Fruit fly (Drosophila melanogaster) whole organism, embryonic: ENCODE measurements around the gene Ac13E.

Experiments used
- Atf6 ChIP-seq: fragments of 200-800 bp; sonication (Bioruptor generic); IDR thresholded peaks from 2 replicates; pipeline ENCODE4 v1.3.6; 2022; ENCODE audit warnings: missing biosample characterization, missing genetic modification characterization
- Awh ChIP-seq: fragments of 200-800 bp; sonication (Bioruptor generic); IDR thresholded peaks from 2 replicates; pipeline ENCODE4, ENCODE4 v1.3.6; 2022; ENCODE audit warnings: missing biosample characterization, missing genetic modification characterization
- B-H1 ChIP-seq: fragments of 200-800 bp; sonication (Bioruptor generic); IDR thresholded peaks from 3 replicates; pipeline ENCODE4 v1.3.6; 2022; ENCODE audit warnings: missing biosample characterization, missing genetic modification characterization
- BEAF-32 ChIP-seq: fragments of 200-800 bp; sonication (Bioruptor generic); optimal IDR thresholded peaks from 3 replicates; lab custom pipeline; 2017; ENCODE audit warnings: missing biosample characterization, missing genetic modification characterization, mild to moderate bottlenecking, moderate library complexity, missing genetic modification reagents
- Blimp-1 ChIP-seq: fragments of 200-800 bp; sonication (Bioruptor generic); optimal IDR thresholded peaks from 3 replicates; lab custom pipeline; 2018; ENCODE audit warnings: missing biosample characterization, missing genetic modification characterization, mild to moderate bottlenecking, moderate library complexity, missing genetic modification reagents
- BtbVII ChIP-seq: fragments of 200-800 bp; sonication (Bioruptor generic); optimal IDR thresholded peaks from 3 replicates; lab custom pipeline; 2017; ENCODE audit warnings: missing biosample characterization, mild to moderate bottlenecking, missing genetic modification characterization
- CG10267 ChIP-seq: fragments of 200-800 bp; sonication (Bioruptor generic); optimal IDR thresholded peaks from 2 replicates; lab custom pipeline; 2018; ENCODE audit warnings: missing biosample characterization, mild to moderate bottlenecking, missing genetic modification characterization, moderate library complexity
- CG10274 ChIP-seq: fragments of 200-800 bp; sonication (Bioruptor generic); optimal IDR thresholded peaks from 3 replicates; lab custom pipeline; 2017; ENCODE audit warnings: missing biosample characterization, mild to moderate bottlenecking, missing genetic modification characterization
- CG11560 ChIP-seq: fragments of 200-800 bp; sonication (Bioruptor generic); IDR thresholded peaks from 3 replicates; pipeline ENCODE4 v1.3.6; 2022; ENCODE audit warnings: missing biosample characterization, missing genetic modification characterization
- CG11696 ChIP-seq: fragments of 200-800 bp; sonication (Bioruptor generic); IDR thresholded peaks from 2 replicates; pipeline ENCODE4 v1.3.6; 2022; ENCODE audit warnings: missing biosample characterization, missing genetic modification characterization
- CG12104 ChIP-seq: fragments of 200-800 bp; sonication (Bioruptor generic); optimal IDR thresholded peaks from 3 replicates; lab custom pipeline; 2016; ENCODE audit warnings: missing biosample characterization, missing genetic modification characterization
- CG14441 ChIP-seq: fragments of 200-800 bp; sonication (Bioruptor generic); IDR thresholded peaks from 2 replicates; pipeline ENCODE4 v1.3.6; 2022; ENCODE audit warnings: missing biosample characterization, missing genetic modification characterization
- CG15479 ChIP-seq: fragments of 200-800 bp; sonication (Bioruptor generic); optimal IDR thresholded peaks from 3 replicates; lab custom pipeline; 2019; ENCODE audit warnings: missing biosample characterization, mild to moderate bottlenecking, missing genetic modification characterization, moderate library complexity
- CG1602 ChIP-seq: fragments of 200-800 bp; sonication (Bioruptor generic); optimal IDR thresholded peaks from 3 replicates; lab custom pipeline; 2016; ENCODE audit warnings: missing biosample characterization, missing genetic modification characterization
- CG17385 ChIP-seq: fragments of 200-800 bp; sonication (Bioruptor generic); optimal IDR thresholded peaks from 3 replicates; lab custom pipeline; 2018; ENCODE audit warnings: missing biosample characterization, mild to moderate bottlenecking, missing genetic modification characterization
- CG17568 ChIP-seq: fragments of 200-800 bp; sonication (Bioruptor generic); optimal IDR thresholded peaks from 2 replicates; lab custom pipeline; 2018; ENCODE audit warnings: missing biosample characterization, mild to moderate bottlenecking, missing genetic modification characterization, moderate library complexity
- CG32767 ChIP-seq: fragments of 200-800 bp; sonication (Bioruptor generic); IDR thresholded peaks from 2 replicates; pipeline ENCODE4 v1.3.6; 2022; ENCODE audit warnings: missing biosample characterization, missing genetic modification characterization
- CG34224 ChIP-seq: fragments of 200-800 bp; sonication (Bioruptor generic); IDR thresholded peaks from 3 replicates; pipeline ENCODE4 v1.3.6; 2022; ENCODE audit warnings: missing biosample characterization, missing genetic modification characterization; ENCODE audit not compliant: partially characterized antibody
- Dref ChIP-seq: fragments of 200-800 bp; sonication (Bioruptor generic); IDR thresholded peaks from 2 replicates; pipeline ENCODE4 v1.3.6; 2022; ENCODE audit warnings: missing biosample characterization, missing genetic modification characterization
- Elba2 ChIP-seq: fragments of 200-800 bp; sonication (Bioruptor generic); optimal IDR thresholded peaks from 3 replicates; lab custom pipeline; 2016; ENCODE audit warnings: missing biosample characterization, missing genetic modification characterization
- HmgZ ChIP-seq: fragments of 200-800 bp; sonication (Bioruptor generic); optimal IDR thresholded peaks from 2 replicates; lab custom pipeline; 2018; ENCODE audit warnings: missing biosample characterization, mild to moderate bottlenecking, missing genetic modification characterization
- Lpt ChIP-seq: fragments of >200 bp; optimal IDR thresholded peaks from 2 replicates; lab custom pipeline; 2018; ENCODE audit warnings: missing biosample characterization, missing genetic modification characterization
- NK7.1 ChIP-seq: fragments of 200-800 bp; sonication (Bioruptor generic); optimal IDR thresholded peaks from 3 replicates; lab custom pipeline; 2016; ENCODE audit warnings: missing biosample characterization, missing genetic modification characterization
- NfI ChIP-seq: fragments of 200-800 bp; sonication (Bioruptor generic); optimal IDR thresholded peaks from 3 replicates; lab custom pipeline; 2018; ENCODE audit warnings: missing biosample characterization, mild to moderate bottlenecking, missing genetic modification characterization, moderate library complexity
- Opbp ChIP-seq: fragments of 200-800 bp; sonication (Bioruptor generic); IDR thresholded peaks from 3 replicates; pipeline ENCODE4 v1.3.6; 2022; ENCODE audit warnings: missing biosample characterization, missing genetic modification characterization; ENCODE audit not compliant: partially characterized antibody
- Ravus ChIP-seq: fragments of 200-800 bp; sonication (Bioruptor generic); IDR thresholded peaks from 2 replicates; pipeline ENCODE4 v1.3.6; 2022; ENCODE audit warnings: missing biosample characterization, missing genetic modification characterization
- Sox102F ChIP-seq: fragments of 200-800 bp; sonication (Bioruptor generic); optimal IDR thresholded peaks from 2 replicates; lab custom pipeline; 2018; ENCODE audit warnings: missing biosample characterization, mild to moderate bottlenecking, missing genetic modification characterization, moderate library complexity
- Taf1 ChIP-seq: fragments of 200-800 bp; sonication (Bioruptor generic); IDR thresholded peaks from 2 replicates; pipeline ENCODE4 v1.3.6; 2022; ENCODE audit warnings: missing biosample characterization, missing genetic modification characterization
- Trl ChIP-seq, 3 experiments: fragments of >200 bp in 2 of 3; fragments of 200-800 bp in 1 of 3; sonication (Bioruptor generic) in 1 of 3; optimal IDR thresholded peaks; 2 replicates in 1 of 3; 3 replicates in 2 of 3; lab custom pipeline; 2016 to 2017; ENCODE audit warnings: missing biosample characterization in 1 of 3, missing genetic modification characterization in 1 of 3
- cas ChIP-seq: fragments of 200-800 bp; sonication (Bioruptor generic); IDR thresholded peaks from 2 replicates; pipeline ENCODE4 v1.3.6; 2022; ENCODE audit warnings: missing biosample characterization, missing genetic modification characterization
- da ChIP-seq: fragments of 200-800 bp; sonication (Bioruptor generic); optimal IDR thresholded peaks from 2 replicates; lab custom pipeline; 2016; ENCODE audit warnings: missing biosample characterization, missing genetic modification characterization
- disco-r ChIP-seq: fragments of 200-800 bp; sonication (Bioruptor generic); optimal IDR thresholded peaks from 2 replicates; lab custom pipeline; 2016; ENCODE audit warnings: missing biosample characterization, missing genetic modification characterization
- dysf ChIP-seq: fragments of 200-800 bp; sonication (Bioruptor generic); IDR thresholded peaks from 3 replicates; pipeline ENCODE4 v1.3.6; 2022; ENCODE audit warnings: missing biosample characterization, missing genetic modification characterization
- ftz-f1 ChIP-seq: fragments of 200-800 bp; sonication (Bioruptor generic); optimal IDR thresholded peaks from 2 replicates; lab custom pipeline; 2016; ENCODE audit warnings: missing biosample characterization, missing genetic modification characterization
- gem ChIP-seq: fragments of 200-800 bp; sonication (Bioruptor generic); optimal IDR thresholded peaks from 2 replicates; lab custom pipeline; 2019; ENCODE audit warnings: missing biosample characterization, mild to moderate bottlenecking, missing genetic modification characterization, moderate library complexity
- gfzf ChIP-seq: fragments of 200-800 bp; sonication (Bioruptor generic); optimal IDR thresholded peaks from 2 replicates; lab custom pipeline; 2016; ENCODE audit warnings: missing biosample characterization, mild to moderate bottlenecking, missing genetic modification characterization, moderate library complexity
- gsb-n ChIP-seq: fragments of 200-800 bp; sonication (Bioruptor generic); optimal IDR thresholded peaks from 3 replicates; lab custom pipeline; 2018; ENCODE audit warnings: missing biosample characterization, mild to moderate bottlenecking, missing genetic modification characterization
- her ChIP-seq: fragments of 200-800 bp; sonication (Bioruptor generic); optimal IDR thresholded peaks from 2 replicates; lab custom pipeline; 2016; ENCODE audit warnings: missing biosample characterization, missing genetic modification characterization
- hth ChIP-seq: fragments of >200 bp; optimal IDR thresholded peaks from 2 replicates; lab custom pipeline; 2017; ENCODE audit warnings: inconsistent platforms
- nmo ChIP-seq: fragments of 200-800 bp; sonication (Bioruptor generic); optimal IDR thresholded peaks from 2 replicates; lab custom pipeline; 2018; ENCODE audit warnings: missing biosample characterization, mild to moderate bottlenecking, missing genetic modification characterization, moderate library complexity
- odd ChIP-seq: fragments of 200-800 bp; sonication (Bioruptor generic); optimal IDR thresholded peaks from 2 replicates; lab custom pipeline; 2017; ENCODE audit warnings: missing biosample characterization, mild to moderate bottlenecking, missing genetic modification characterization
- peb ChIP-seq: fragments of 200-800 bp; sonication (Bioruptor generic); IDR thresholded peaks from 2 replicates; pipeline ENCODE4 v1.3.6; 2022; ENCODE audit warnings: missing biosample characterization, missing genetic modification characterization
- ro ChIP-seq: fragments of 200-800 bp; sonication (Bioruptor generic); IDR thresholded peaks from 2 replicates; pipeline ENCODE4 v1.3.6; 2022; ENCODE audit warnings: missing biosample characterization, missing genetic modification characterization
- salm ChIP-seq: fragments of 200-800 bp; sonication (Bioruptor generic); optimal IDR thresholded peaks from 2 replicates; lab custom pipeline; 2018; ENCODE audit warnings: missing biosample characterization, mild to moderate bottlenecking, missing genetic modification characterization
- sna ChIP-seq: fragments of 200-800 bp; sonication (Bioruptor generic); IDR thresholded peaks from 2 replicates; pipeline ENCODE4 v1.3.6; 2022; ENCODE audit warnings: missing biosample characterization, missing genetic modification characterization; ENCODE audit not compliant: partially characterized antibody
- sqz ChIP-seq: fragments of 200-800 bp; sonication (Bioruptor generic); optimal IDR thresholded peaks from 3 replicates; lab custom pipeline; 2018; ENCODE audit warnings: missing biosample characterization, mild to moderate bottlenecking, missing genetic modification characterization
- tx ChIP-seq: fragments of 200-800 bp; sonication (Bioruptor generic); optimal IDR thresholded peaks from 2 replicates; lab custom pipeline; 2016; ENCODE audit warnings: missing biosample characterization, missing genetic modification characterization
- usp ChIP-seq: fragments of >200 bp; optimal IDR thresholded peaks from 2 replicates; lab custom pipeline; 2017; ENCODE audit warnings: missing biosample characterization, missing genetic modification characterization
- zen ChIP-seq: fragments of 200-800 bp; sonication (Bioruptor generic); optimal IDR thresholded peaks from 3 replicates; lab custom pipeline; 2018; ENCODE audit warnings: missing biosample characterization, mild to moderate bottlenecking, missing genetic modification characterization, moderate library complexity
- zf30C ChIP-seq: fragments of 200-800 bp; sonication (Bioruptor generic); optimal IDR thresholded peaks from 3 replicates; lab custom pipeline; 2018; ENCODE audit warnings: missing biosample characterization, mild to moderate bottlenecking, missing genetic modification characterization

Gene Ac13E

DNA sequence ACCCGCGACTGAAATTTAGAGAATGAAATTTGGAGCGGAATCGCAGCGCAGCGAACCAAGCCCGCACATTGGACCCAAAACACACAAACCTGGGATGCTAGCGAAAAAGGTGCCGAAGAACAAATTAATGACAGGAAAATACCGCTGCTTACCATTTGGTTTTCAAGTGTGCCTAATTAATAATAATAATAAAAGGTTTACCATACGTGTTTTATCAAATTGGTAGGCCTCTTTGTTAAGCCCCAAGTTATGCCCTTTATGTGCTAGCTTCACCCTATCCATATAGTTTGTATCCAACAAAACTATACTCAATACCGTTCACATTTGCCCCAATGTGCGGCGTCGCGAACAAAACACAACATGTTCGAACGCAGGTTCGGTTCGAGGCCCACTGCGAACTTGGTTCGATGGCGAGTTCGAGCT is at the start of gene Ac13E (continued):
- TF ChIP-seq BEAF-32 (GFP tag; lab: Kevin White, UChicago): no peak
- TF ChIP-seq Blimp-1 (GFP tag; lab: Kevin White, UChicago): peak; percentile 81
- peak; percentile 30 for TF ChIP-seq Ravus
- TF ChIP-seq CG11560 (tag; lab: Robert Waterston, UW): peak; percentile 66; the same call in 2 of the 3 replicates
- peak; percentile 88 for TF ChIP-seq CG32767
- peak; percentile 41 for TF ChIP-seq CG15479 (GFP tag; lab: Kevin White, UChicago)
- TF ChIP-seq B-H1 (GFP tag; lab: Robert Waterston, UW): peak; percentile 70
- peak; percentile 86 for TF ChIP-seq CG14441
- peak; percentile 94 for TF ChIP-seq gem (tag; lab: Kevin White, UChicago)
- peak; percentile 70; the same call in 1 of the 2 replicates for TF ChIP-seq Taf1
- peak; percentile 51; the same call in 1 of the 2 replicates for TF ChIP-seq sna (GFP tag; lab: Robert Waterston, UW)
- TF ChIP-seq ftz-f1 (GFP tag; lab: Kevin White, UChicago): peak; percentile 59
- no peak for TF ChIP-seq gfzf (GFP tag; lab: Kevin White, UChicago)
- peak; percentile 79; the same call in 1 of the 2 replicates for TF ChIP-seq peb (GFP tag; lab: Robert Waterston, UW)
- no peak for TF ChIP-seq Lpt (GFP tag; lab: Kevin White, UChicago)
- TF ChIP-seq salm (tag; lab: Kevin White, UChicago): peak; percentile 88
- peak; percentile 83 for TF ChIP-seq zen (tag; lab: Kevin White, UChicago)
- no peak for TF ChIP-seq usp (GFP tag; lab: Kevin White, UChicago)
- TF ChIP-seq da (GFP tag; lab: Kevin White, UChicago): peak; percentile 47
- TF ChIP-seq Opbp (GFP tag; lab: Robert Waterston, UW): peak; percentile 32; the same call in 1 of the 3 replicates
- peak; percentile 55; the same call in 1 of the 2 replicates for TF ChIP-seq ro
- TF ChIP-seq Atf6 (GFP tag; lab: Robert Waterston, UW): peak; percentile 86; the same call in 1 of the 2 replicates
- peak; percentile 70 for TF ChIP-seq disco-r
- TF ChIP-seq her: peak; percentile 59
- TF ChIP-seq tx (GFP tag; lab: Kevin White, UChicago): peak; percentile 75
- TF ChIP-seq NK7.1 (GFP tag; lab: Kevin White, UChicago): peak; percentile 43
- TF ChIP-seq CG1602 (GFP tag; lab: Kevin White, UChicago): peak; percentile 85
- no peak for TF ChIP-seq Dref (GFP tag; lab: Robert Waterston, UW)
- TF ChIP-seq zf30C (GFP tag; lab: Kevin White, UChicago): no peak
- TF ChIP-seq CG34224 (GFP tag; lab: Robert Waterston, UW): 0 out of 3 replicates have a peak, but pooled peaks have one; percentile 7
- TF ChIP-seq cas: peak; percentile 60
- peak; percentile 84 for TF ChIP-seq BtbVII (GFP tag; lab: Kevin White, UChicago)
- TF ChIP-seq Trl (optimal IDR thresholded peaks at IDR 0.05; lab: Kevin White, UChicago): no peak
- TF ChIP-seq Trl (GFP tag; optimal IDR thresholded peaks at IDR 0.05; lab: Kevin White, UChicago): peak; percentile 67
- peak; percentile 85 for TF ChIP-seq Sox102F (GFP tag; lab: Kevin White, UChicago)
- peak; percentile 86 for TF ChIP-seq odd (GFP tag; lab: Kevin White, UChicago)
- peak; percentile 84 for TF ChIP-seq CG17568 (GFP tag; lab: Kevin White, UChicago)
- no peak for TF ChIP-seq hth
- peak; percentile 91 for TF ChIP-seq dysf (GFP tag; lab: Robert Waterston, UW)
- peak; percentile 92 for TF ChIP-seq gsb-n (tag; lab: Kevin White, UChicago)
- peak; percentile 41 for TF ChIP-seq Elba2 (GFP tag; lab: Kevin White, UChicago)
- TF ChIP-seq CG10274 (GFP tag; lab: Kevin White, UChicago): peak; percentile 83
- TF ChIP-seq CG11696 (GFP tag; lab: Robert Waterston, UW): no peak
- TF ChIP-seq CG17385 (GFP tag; lab: Kevin White, UChicago): peak; percentile 85
- TF ChIP-seq CG12104: peak; percentile 88
- TF ChIP-seq HmgZ: peak; percentile 90
- peak; percentile 79 for TF ChIP-seq sqz (GFP tag; lab: Kevin White, UChicago)
- peak; percentile 80 for TF ChIP-seq Awh (GFP tag; lab: Robert Waterston, UW)
- peak; percentile 82 for TF ChIP-seq CG10267 (tag; lab: Kevin White, UChicago)
- TF ChIP-seq nmo: peak; percentile 92
- TF ChIP-seq NfI (GFP tag; lab: Kevin White, UChicago): peak; percentile 88
